Fruit fly (Drosophila melanogaster) whole organism, embryonic: Measurements from ENCODE around the gene Uggt.
A peak's percentile ranks its signal among the peaks of the same experiment; 100 is the strongest.

Experiments used
- Ada2b ChIP-seq: fragments of 200-800 bp; sonication (Bioruptor generic); IDR thresholded peaks from 2 replicates; pipeline ENCODE4 v1.3.6; 2022; ENCODE audit warnings: missing biosample characterization, missing genetic modification characterization
- Atf-2 ChIP-seq: fragments of 200-800 bp; sonication (Bioruptor generic); optimal IDR thresholded peaks from 2 replicates; lab custom pipeline; 2016; ENCODE audit warnings: missing biosample characterization, missing genetic modification characterization
- C15 ChIP-seq: fragments of 200-800 bp; sonication (Bioruptor generic); IDR thresholded peaks from 3 replicates; pipeline ENCODE4 v1.3.6; 2022; ENCODE audit warnings: missing biosample characterization, missing genetic modification characterization
- CG10209 ChIP-seq: fragments of 200-800 bp; sonication (Bioruptor generic); optimal IDR thresholded peaks from 3 replicates; lab custom pipeline; 2017; ENCODE audit warnings: missing biosample characterization, mild to moderate bottlenecking, missing genetic modification characterization, missing genetic modification reagents
- CG10267 ChIP-seq: fragments of 200-800 bp; sonication (Bioruptor generic); optimal IDR thresholded peaks from 2 replicates; lab custom pipeline; 2018; ENCODE audit warnings: missing biosample characterization, mild to moderate bottlenecking, missing genetic modification characterization, moderate library complexity
- CG10274 ChIP-seq: fragments of 200-800 bp; sonication (Bioruptor generic); optimal IDR thresholded peaks from 3 replicates; lab custom pipeline; 2017; ENCODE audit warnings: missing biosample characterization, mild to moderate bottlenecking, missing genetic modification characterization
- CG11456 ChIP-seq: fragments of 200-800 bp; sonication (Bioruptor generic); IDR thresholded peaks from 3 replicates; pipeline ENCODE4 v1.3.6; 2022; ENCODE audit warnings: missing biosample characterization, missing genetic modification characterization
- CG12219 ChIP-seq: fragments of 200-800 bp; sonication (Bioruptor generic); optimal IDR thresholded peaks from 3 replicates; lab custom pipeline; 2018; ENCODE audit warnings: missing biosample characterization, mild to moderate bottlenecking, missing genetic modification characterization
- CG14667 ChIP-seq: fragments of 200-800 bp; sonication (Bioruptor generic); IDR thresholded peaks from 2 replicates; pipeline ENCODE4 v1.3.6; 2022; ENCODE audit warnings: missing biosample characterization, missing genetic modification characterization
- CG15269 ChIP-seq: fragments of 200-800 bp; sonication (Bioruptor generic); optimal IDR thresholded peaks from 2 replicates; lab custom pipeline; 2018; ENCODE audit warnings: missing biosample characterization, mild to moderate bottlenecking, missing genetic modification characterization, moderate library complexity
- CG1602 ChIP-seq: fragments of 200-800 bp; sonication (Bioruptor generic); optimal IDR thresholded peaks from 3 replicates; lab custom pipeline; 2016; ENCODE audit warnings: missing biosample characterization, missing genetic modification characterization
- CG17829 ChIP-seq: fragments of 200-800 bp; optimal IDR thresholded peaks from 2 replicates; lab custom pipeline; 2019; ENCODE audit warnings: missing biosample characterization, mild to moderate bottlenecking, missing genetic modification characterization, moderate library complexity
- CG30020 ChIP-seq: fragments of 200-800 bp; optimal IDR thresholded peaks from 2 replicates; lab custom pipeline; 2019; ENCODE audit warnings: missing biosample characterization, mild to moderate bottlenecking, missing genetic modification characterization, moderate library complexity
- CG31388 ChIP-seq: fragments of 200-800 bp; sonication (Bioruptor generic); optimal IDR thresholded peaks from 2 replicates; lab custom pipeline; 2016; ENCODE audit warnings: missing biosample characterization, missing genetic modification characterization
- CG34376 ChIP-seq: fragments of 200-800 bp; sonication (Bioruptor generic); optimal IDR thresholded peaks from 2 replicates; lab custom pipeline; 2018; ENCODE audit warnings: missing biosample characterization, mild to moderate bottlenecking, missing genetic modification characterization
- CG42726 ChIP-seq: fragments of 200-800 bp; sonication (Bioruptor generic); IDR thresholded peaks from 2 replicates; pipeline ENCODE4 v1.3.6; 2022; ENCODE audit warnings: missing biosample characterization, missing genetic modification characterization; ENCODE audit not compliant: partially characterized antibody
- CG7556 ChIP-seq: fragments of 200-800 bp; sonication (Bioruptor generic); optimal IDR thresholded peaks from 2 replicates; lab custom pipeline; 2017; ENCODE audit warnings: missing biosample characterization, mild to moderate bottlenecking, missing genetic modification characterization
- CG8290 ChIP-seq, 3 experiments: fragments of 200-800 bp; sonication (Bioruptor generic); optimal IDR thresholded peaks; 2 replicates each; lab custom pipeline; 2016 to 2019; ENCODE audit warnings: missing biosample characterization in 3 of 3, missing genetic modification characterization in 3 of 3, mild to moderate bottlenecking in 2 of 3, moderate library complexity in 1 of 3
- CG8924 ChIP-seq: fragments of 200-800 bp; optimal IDR thresholded peaks from 3 replicates; lab custom pipeline; 2019; ENCODE audit warnings: missing biosample characterization, mild to moderate bottlenecking, missing genetic modification characterization, moderate library complexity
- ERR ChIP-seq: fragments of 200-800 bp; sonication (Bioruptor generic); optimal IDR thresholded peaks from 2 replicates; lab custom pipeline; 2016; ENCODE audit warnings: missing biosample characterization, missing genetic modification characterization
- Fer2 ChIP-seq: fragments of 200-800 bp; sonication (Bioruptor generic); optimal IDR thresholded peaks from 2 replicates; lab custom pipeline; 2018; ENCODE audit warnings: missing biosample characterization, mild to moderate bottlenecking, missing genetic modification characterization, moderate library complexity
- HmgD ChIP-seq: fragments of 200-800 bp; sonication (Bioruptor generic); optimal IDR thresholded peaks from 3 replicates; lab custom pipeline; 2016; ENCODE audit warnings: missing biosample characterization, missing genetic modification characterization
- Hmx ChIP-seq: fragments of 200-800 bp; sonication (Bioruptor generic); optimal IDR thresholded peaks from 2 replicates; lab custom pipeline; 2016; ENCODE audit warnings: missing biosample characterization, missing genetic modification characterization
- NC2β ChIP-seq: fragments of 200-800 bp; sonication (Bioruptor generic); optimal IDR thresholded peaks from 2 replicates; lab custom pipeline; 2016; ENCODE audit warnings: missing biosample characterization, missing genetic modification characterization
- Optix ChIP-seq: fragments of 200-800 bp; sonication (Bioruptor generic); IDR thresholded peaks from 3 replicates; pipeline ENCODE4 v1.3.6; 2022; ENCODE audit warnings: missing biosample characterization, missing genetic modification characterization
- PHDP ChIP-seq: fragments of 200-800 bp; sonication (Bioruptor generic); optimal IDR thresholded peaks from 3 replicates; lab custom pipeline; 2018; ENCODE audit warnings: missing biosample characterization, mild to moderate bottlenecking, missing genetic modification characterization, moderate library complexity
- Six4 ChIP-seq: fragments of 200-800 bp; sonication (Bioruptor generic); optimal IDR thresholded peaks from 2 replicates; lab custom pipeline; 2016; ENCODE audit warnings: missing biosample characterization, missing genetic modification characterization
- Ssrp ChIP-seq: fragments of 200-800 bp; sonication (Bioruptor generic); optimal IDR thresholded peaks from 2 replicates; lab custom pipeline; 2018; ENCODE audit warnings: missing biosample characterization, mild to moderate bottlenecking, missing genetic modification characterization, moderate library complexity
- Stat92E ChIP-seq, 3 experiments: fragments of >200 bp in 2 of 3; fragments of 200-800 bp in 1 of 3; sonication (Bioruptor generic) in 1 of 3; optimal IDR thresholded peaks; 2 replicates each; lab custom pipeline; 2017 to 2019; ENCODE audit warnings: missing biosample characterization in 3 of 3, missing genetic modification characterization in 3 of 3, mild to moderate bottlenecking in 1 of 3, moderate library complexity in 1 of 3
- ash1 ChIP-seq: fragments of 200-800 bp; sonication (Bioruptor generic); optimal IDR thresholded peaks from 2 replicates; lab custom pipeline; 2018; ENCODE audit warnings: missing biosample characterization, mild to moderate bottlenecking, missing genetic modification characterization
- btn ChIP-seq: fragments of 200-800 bp; sonication (Bioruptor generic); optimal IDR thresholded peaks from 2 replicates; lab custom pipeline; 2016; ENCODE audit warnings: missing biosample characterization, missing genetic modification characterization
- dpn ChIP-seq, 2 experiments: fragments of 200-800 bp; sonication (Bioruptor generic); optimal IDR thresholded peaks; 3 replicates each; lab custom pipeline; 2016; ENCODE audit warnings: missing biosample characterization in 2 of 2, missing genetic modification characterization in 2 of 2
- ewg ChIP-seq: fragments of 200-800 bp; sonication (Bioruptor generic); optimal IDR thresholded peaks from 3 replicates; lab custom pipeline; 2017; ENCODE audit warnings: mild to moderate bottlenecking, missing biosample characterization, missing genetic modification reagents, missing genetic modification characterization
- fd64A ChIP-seq: fragments of 200-800 bp; sonication (Bioruptor generic); optimal IDR thresholded peaks from 3 replicates; lab custom pipeline; 2018; ENCODE audit warnings: missing biosample characterization, mild to moderate bottlenecking, missing genetic modification characterization
- fu2 ChIP-seq: fragments of 200-800 bp; sonication (Bioruptor generic); optimal IDR thresholded peaks from 2 replicates; lab custom pipeline; 2016; ENCODE audit warnings: missing biosample characterization, missing genetic modification characterization
- jumu ChIP-seq: fragments of 200-800 bp; sonication (Bioruptor generic); optimal IDR thresholded peaks from 3 replicates; lab custom pipeline; 2016; ENCODE audit warnings: missing biosample characterization, missing genetic modification characterization
- nerfin-1 ChIP-seq: fragments of 200-800 bp; sonication (Bioruptor generic); optimal IDR thresholded peaks from 3 replicates; lab custom pipeline; 2019; ENCODE audit warnings: missing biosample characterization, mild to moderate bottlenecking, missing genetic modification characterization, moderate library complexity
- onecut ChIP-seq: fragments of 200-800 bp; sonication (Bioruptor generic); IDR thresholded peaks from 2 replicates; pipeline ENCODE4 v1.3.6; 2022; ENCODE audit warnings: missing biosample characterization, missing genetic modification characterization
- phol ChIP-seq: fragments of 200-800 bp; sonication (Bioruptor generic); optimal IDR thresholded peaks from 3 replicates; lab custom pipeline; 2018; ENCODE audit warnings: missing biosample characterization, mild to moderate bottlenecking, missing genetic modification characterization, moderate library complexity
- ranshi ChIP-seq: fragments of 200-800 bp; sonication (Bioruptor generic); IDR thresholded peaks from 2 replicates; pipeline ENCODE4 v1.3.6; 2022; ENCODE audit warnings: missing biosample characterization, missing genetic modification characterization
- seq ChIP-seq: fragments of 200-800 bp; sonication (Bioruptor generic); IDR thresholded peaks from 2 replicates; pipeline ENCODE4 v1.3.6; 2022; ENCODE audit warnings: missing biosample characterization, missing genetic modification characterization
- sisA ChIP-seq: fragments of 200-800 bp; sonication (Bioruptor generic); IDR thresholded peaks from 2 replicates; pipeline ENCODE4 v1.3.6; 2022; ENCODE audit warnings: missing biosample characterization, missing genetic modification characterization
- sr ChIP-seq: fragments of 200-800 bp; sonication (Bioruptor generic); IDR thresholded peaks from 3 replicates; pipeline ENCODE4 v1.3.6; 2022; ENCODE audit warnings: missing biosample characterization, missing genetic modification characterization
- tio ChIP-seq: fragments of 200-800 bp; sonication (Bioruptor generic); optimal IDR thresholded peaks from 2 replicates; lab custom pipeline; 2017; ENCODE audit warnings: missing biosample characterization, missing genetic modification characterization, inconsistent platforms
- ttk ChIP-seq: fragments of 200-800 bp; sonication (Bioruptor generic); IDR thresholded peaks from 2 replicates; pipeline ENCODE4 v2.1.2; 2022; ENCODE audit warnings: missing biosample characterization, missing genetic modification characterization
- unpg ChIP-seq: fragments of 200-800 bp; sonication (Bioruptor generic); optimal IDR thresholded peaks from 3 replicates; lab custom pipeline; 2018; ENCODE audit warnings: missing biosample characterization, mild to moderate bottlenecking, missing genetic modification characterization, moderate library complexity
- yki ChIP-seq: fragments of >200 bp; optimal IDR thresholded peaks from 3 replicates; lab custom pipeline; 2018
- z ChIP-seq: fragments of 200-800 bp; sonication (Bioruptor generic); IDR thresholded peaks from 3 replicates; pipeline ENCODE4 v1.3.6; 2022; ENCODE audit warnings: missing biosample characterization, missing genetic modification characterization

Uggt gene

dm6 chr3L:18890283-18891175 lies 18.0 kb downstream of the Uggt start, which contains the start of gene CG3961 (continued):
- peak; percentile 96 for TF ChIP-seq unpg
- peak; percentile 77 for TF ChIP-seq Hmx (GFP tag; lab: Kevin White, UChicago)
- TF ChIP-seq CG10274 (GFP tag; lab: Kevin White, UChicago), result peak; percentile 83
- peak; percentile 49 for TF ChIP-seq yki
- TF ChIP-seq fu2 (GFP tag; lab: Kevin White, UChicago), result peak; percentile 77
- TF ChIP-seq CG30020 (tag; lab: Kevin White, UChicago), result peak; percentile 90
- TF ChIP-seq CG10267 (tag; lab: Kevin White, UChicago), result peak; percentile 96
- TF ChIP-seq CG8924 (tag; lab: Kevin White, UChicago), result peak; percentile 99
- peak; percentile 89 for TF ChIP-seq seq
- no peak; the same call in 2 of the 3 replicates for TF ChIP-seq C15
- peak; percentile 99 for TF ChIP-seq Ssrp (tag; lab: Kevin White, UChicago)
- peak; percentile 95 for TF ChIP-seq CG12219
- peak; percentile 99 for TF ChIP-seq phol (tag; lab: Kevin White, UChicago)
- peak; percentile 98 for TF ChIP-seq CG1602 (GFP tag; lab: Kevin White, UChicago)
- peak; percentile 96 for TF ChIP-seq ewg (GFP tag; lab: Kevin White, UChicago)
- TF ChIP-seq CG31388 (GFP tag; lab: Kevin White, UChicago), result peak; percentile 81
- peak; percentile 94 for TF ChIP-seq ttk (GFP tag; lab: Robert Waterston, UW)
- TF ChIP-seq CG11456 (GFP tag; lab: Robert Waterston, UW), result no peak
- TF ChIP-seq NC2β, result peak; percentile 89
- TF ChIP-seq btn (GFP tag; lab: Kevin White, UChicago), result peak; percentile 49
- peak; percentile 88 to 97 for TF ChIP-seq dpn (GFP tag; optimal IDR thresholded peaks at IDR 0.05; lab: Kevin White, UChicago)
- TF ChIP-seq HmgD (GFP tag; lab: Kevin White, UChicago), result peak; percentile 3
- no peak for TF ChIP-seq Optix (GFP tag; lab: Robert Waterston, UW)
- peak; percentile 98 for TF ChIP-seq CG10209 (GFP tag; lab: Kevin White, UChicago)
- peak; percentile 89 for TF ChIP-seq sisA (GFP tag; lab: Robert Waterston, UW)
- TF ChIP-seq CG14667 (GFP tag; lab: Robert Waterston, UW), result peak; percentile 86; the same call in 1 of the 2 replicates
- TF ChIP-seq sr (GFP tag; lab: Robert Waterston, UW), result no peak
- TF ChIP-seq ranshi (GFP tag; lab: Robert Waterston, UW), result peak; percentile 88
- TF ChIP-seq z (GFP tag; lab: Robert Waterston, UW), result 0 out of 3 replicates have a peak, but pooled peaks have one; percentile 10
- TF ChIP-seq CG15269 (tag; lab: Kevin White, UChicago), result peak; percentile 97
- peak; percentile 96 for TF ChIP-seq Six4 (GFP tag; lab: Kevin White, UChicago)
- peak; percentile 83 for TF ChIP-seq onecut (GFP tag; lab: Robert Waterston, UW)
- peak; percentile 97 for TF ChIP-seq CG8290 (GFP tag; optimal IDR thresholded peaks at IDR 0.05; lab: Kevin White, UChicago)
- peak; percentile 70 to 86 for TF ChIP-seq CG8290 (tag; optimal IDR thresholded peaks at IDR 0.05; lab: Kevin White, UChicago)
- TF ChIP-seq ash1 (GFP tag; lab: Kevin White, UChicago), result no peak
- TF ChIP-seq Atf-2, result peak; percentile 88
- no peak for TF ChIP-seq CG42726 (GFP tag; lab: Robert Waterston, UW)
- TF ChIP-seq CG17829 (tag; lab: Kevin White, UChicago), result peak; percentile 99
- peak; percentile 52 for TF ChIP-seq ERR (GFP tag; lab: Kevin White, UChicago)
- TF ChIP-seq jumu (GFP tag; lab: Kevin White, UChicago), result peak; percentile 75
- TF ChIP-seq CG34376 (GFP tag; lab: Kevin White, UChicago), result peak; percentile 84
- peak; percentile 97 for TF ChIP-seq PHDP (tag; lab: Kevin White, UChicago)
- TF ChIP-seq fd64A (GFP tag; lab: Kevin White, UChicago), result peak; percentile 90
- TF ChIP-seq nerfin-1 (tag; lab: Kevin White, UChicago), result peak; percentile 97
- peak; percentile 99 for TF ChIP-seq tio (GFP tag; lab: Kevin White, UChicago)
- TF ChIP-seq Ada2b (GFP tag; lab: Robert Waterston, UW), result peak; percentile 80
- peak in 1 of 3 experiments; percentile 99 for TF ChIP-seq Stat92E (GFP tag; optimal IDR thresholded peaks at IDR 0.05; lab: Kevin White, UChicago)
- peak; percentile 100 for TF ChIP-seq CG7556 (GFP tag; lab: Kevin White, UChicago)
- peak; percentile 85 for TF ChIP-seq Fer2 (tag; lab: Kevin White, UChicago)
